Worm (Caenorhabditis elegans) whole organism, L4 larva: ENCODE results near the gene drr-1.

Source experiments
- T20F7.1 ChIP-seq: fragments of 200-800 bp; sonication (Bioruptor generic); optimal IDR thresholded peaks from 2 replicates; lab custom pipeline; 2018; ENCODE audit warnings: mild to moderate bottlenecking, missing genetic modification characterization, missing compliant biosample characterization
- dmd-6 ChIP-seq: fragments of 200-800 bp; sonication (Bioruptor generic); IDR thresholded peaks from 2 replicates; pipeline ENCODE4 v1.3.6; 2022; ENCODE audit warnings: missing genetic modification reagents, missing genetic modification characterization, missing compliant biosample characterization
- fos-1 ChIP-seq: fragments of 150-350 bp; optimal IDR thresholded peaks from 2 replicates; lab custom pipeline; 2014; ENCODE audit warnings: missing biosample characterization, missing genetic modification characterization

- TF ChIP-seq T20F7.1, result no peak
- TF ChIP-seq fos-1 (tag; lab: Kevin White, UChicago), result no peak
- no peak for TF ChIP-seq dmd-6 (GFP tag; lab: Robert Waterston, UW)
Measured at ce11 chrII:13503653-13504052, 8.0 kb upstream of the drr-1 start, which contains the start of gene F54F11.1.
